Fruit fly (Drosophila melanogaster) whole organism, embryonic: ENCODE data around the gene CG7304.
A peak's percentile ranks its signal among the peaks of the same experiment; 100 is the strongest.

Source experiments
- Ada2b ChIP-seq: fragments of 200-800 bp; sonication (Bioruptor generic); IDR thresholded peaks from 2 replicates; pipeline ENCODE4 v1.3.6; 2022; ENCODE audit warnings: missing biosample characterization, missing genetic modification characterization
- Atf6 ChIP-seq: fragments of 200-800 bp; sonication (Bioruptor generic); IDR thresholded peaks from 2 replicates; pipeline ENCODE4 v1.3.6; 2022; ENCODE audit warnings: missing biosample characterization, missing genetic modification characterization
- Bgb ChIP-seq: fragments of 200-800 bp; sonication (Bioruptor generic); IDR thresholded peaks from 2 replicates; pipeline ENCODE4 v1.3.6; 2022; ENCODE audit warnings: missing biosample characterization, missing genetic modification characterization; ENCODE audit not compliant: partially characterized antibody
- CG10209 ChIP-seq: fragments of 200-800 bp; sonication (Bioruptor generic); optimal IDR thresholded peaks from 3 replicates; lab custom pipeline; 2017; ENCODE audit warnings: missing biosample characterization, mild to moderate bottlenecking, missing genetic modification characterization, missing genetic modification reagents
- CG11696 ChIP-seq: fragments of 200-800 bp; sonication (Bioruptor generic); IDR thresholded peaks from 2 replicates; pipeline ENCODE4 v1.3.6; 2022; ENCODE audit warnings: missing biosample characterization, missing genetic modification characterization
- CG1233 ChIP-seq: fragments of 200-800 bp; sonication (Bioruptor generic); optimal IDR thresholded peaks from 4 replicates; lab custom pipeline; 2018; ENCODE audit warnings: missing biosample characterization, mild to moderate bottlenecking, missing genetic modification characterization
- CG13296 ChIP-seq: fragments of 200-800 bp; sonication (Bioruptor generic); optimal IDR thresholded peaks from 3 replicates; lab custom pipeline; 2018; ENCODE audit warnings: missing biosample characterization, mild to moderate bottlenecking, missing genetic modification characterization
- CG18262 ChIP-seq: fragments of 200-800 bp; optimal IDR thresholded peaks from 3 replicates; lab custom pipeline; 2019; ENCODE audit warnings: missing biosample characterization, mild to moderate bottlenecking, missing genetic modification characterization, moderate library complexity
- CG18599 ChIP-seq: fragments of 200-800 bp; sonication (Bioruptor generic); optimal IDR thresholded peaks from 3 replicates; lab custom pipeline; 2017; ENCODE audit warnings: missing biosample characterization, missing genetic modification characterization, mild to moderate bottlenecking, moderate library complexity, missing genetic modification reagents
- CG18764 ChIP-seq: fragments of 200-800 bp; sonication (Bioruptor generic); optimal IDR thresholded peaks from 3 replicates; lab custom pipeline; 2016; ENCODE audit warnings: missing biosample characterization, missing genetic modification characterization
- CG3726 ChIP-seq: fragments of 200-800 bp; sonication (Bioruptor generic); IDR thresholded peaks from 3 replicates; pipeline ENCODE4, ENCODE4 v1.3.6; 2022; ENCODE audit warnings: missing biosample characterization, missing genetic modification characterization
- CG4282 ChIP-seq: fragments of 200-800 bp; sonication (Bioruptor generic); optimal IDR thresholded peaks from 2 replicates; lab custom pipeline; 2016; ENCODE audit warnings: missing biosample characterization, missing genetic modification characterization
- CG4328 ChIP-seq: fragments of 200-800 bp; sonication (Bioruptor generic); optimal IDR thresholded peaks from 3 replicates; lab custom pipeline; 2017; ENCODE audit warnings: missing biosample characterization, missing genetic modification reagents, missing genetic modification characterization
- CG4404 ChIP-seq: fragments of 200-800 bp; sonication (Bioruptor generic); IDR thresholded peaks from 2 replicates; pipeline ENCODE4 v1.3.6; 2022; ENCODE audit warnings: missing biosample characterization, missing genetic modification characterization
- CG6791 ChIP-seq: fragments of 200-800 bp; sonication (Bioruptor generic); IDR thresholded peaks from 3 replicates; pipeline ENCODE4 v1.3.6; 2022; ENCODE audit warnings: missing biosample characterization, missing genetic modification characterization; ENCODE audit not compliant: partially characterized antibody
- CG7372 ChIP-seq: fragments of 200-800 bp; sonication (Bioruptor generic); IDR thresholded peaks from 2 replicates; pipeline ENCODE4 v1.3.6; 2022; ENCODE audit warnings: missing biosample characterization, missing genetic modification characterization
- CG7928 ChIP-seq: fragments of 200-800 bp; sonication (Bioruptor generic); optimal IDR thresholded peaks from 2 replicates; lab custom pipeline; 2017; ENCODE audit warnings: missing biosample characterization, mild to moderate bottlenecking, missing genetic modification characterization
- CG9817 ChIP-seq: fragments of 200-800 bp; sonication (Bioruptor generic); optimal IDR thresholded peaks from 2 replicates; lab custom pipeline; 2018; ENCODE audit warnings: missing biosample characterization, mild to moderate bottlenecking, missing genetic modification characterization, moderate library complexity
- D19A ChIP-seq: fragments of 200-800 bp; optimal IDR thresholded peaks from 3 replicates; lab custom pipeline; 2019; ENCODE audit warnings: missing biosample characterization, mild to moderate bottlenecking, missing genetic modification characterization, moderate library complexity
- Dip2 ChIP-seq: fragments of 200-800 bp; sonication (Bioruptor generic); IDR thresholded peaks from 2 replicates; pipeline ENCODE4 v1.3.6; 2022; ENCODE audit warnings: missing biosample characterization, missing genetic modification characterization
- Ets65A ChIP-seq: fragments of 200-800 bp; sonication (Bioruptor generic); peaks from one replicate; lab custom pipeline; 2016; ENCODE audit warnings: missing biosample characterization, missing genetic modification characterization
- HLH3B ChIP-seq: fragments of 200-800 bp; sonication (Bioruptor generic); IDR thresholded peaks from 2 replicates; pipeline ENCODE4 v1.3.6; 2022; ENCODE audit warnings: missing biosample characterization, missing genetic modification characterization
- Nf-YA ChIP-seq: fragments of 200-800 bp; sonication (Bioruptor generic); IDR thresholded peaks from 2 replicates; pipeline ENCODE4 v1.3.6; 2022; ENCODE audit warnings: missing biosample characterization, missing genetic modification characterization
- Nf-YC ChIP-seq: fragments of 200-800 bp; optimal IDR thresholded peaks from 3 replicates; lab custom pipeline; 2019; ENCODE audit warnings: missing biosample characterization, mild to moderate bottlenecking, missing genetic modification characterization, moderate library complexity
- Pdp1 ChIP-seq, 2 experiments: fragments of 200-800 bp; sonication (Bioruptor generic); optimal IDR thresholded peaks; 3 replicates each; lab custom pipeline; 2016; ENCODE audit warnings: missing biosample characterization in 2 of 2, missing genetic modification characterization in 2 of 2, mild to moderate bottlenecking in 1 of 2, moderate library complexity in 1 of 2
- Rfx ChIP-seq: fragments of 200-800 bp; sonication (Bioruptor generic); IDR thresholded peaks from 2 replicates; pipeline ENCODE4 v1.3.6; 2022; ENCODE audit warnings: missing biosample characterization, missing genetic modification characterization
- Xrp1 ChIP-seq: fragments of 200-800 bp; sonication (Bioruptor generic); IDR thresholded peaks from 2 replicates; pipeline ENCODE4 v1.3.6; 2022; ENCODE audit warnings: missing biosample characterization, missing genetic modification characterization
- cas ChIP-seq: fragments of 200-800 bp; sonication (Bioruptor generic); IDR thresholded peaks from 2 replicates; pipeline ENCODE4 v1.3.6; 2022; ENCODE audit warnings: missing biosample characterization, missing genetic modification characterization
- eyg ChIP-seq: fragments of 200-800 bp; sonication (Bioruptor generic); optimal IDR thresholded peaks from 3 replicates; lab custom pipeline; 2016; ENCODE audit warnings: missing biosample characterization, missing genetic modification characterization
- ftz-f1 ChIP-seq: fragments of 200-800 bp; sonication (Bioruptor generic); optimal IDR thresholded peaks from 2 replicates; lab custom pipeline; 2016; ENCODE audit warnings: missing biosample characterization, missing genetic modification characterization
- gt ChIP-seq: fragments of 200-800 bp; sonication (Bioruptor generic); IDR thresholded peaks from 2 replicates; pipeline ENCODE4 v1.3.6; 2022; ENCODE audit warnings: missing biosample characterization, missing genetic modification characterization
- hbn ChIP-seq: fragments of 200-800 bp; sonication (Bioruptor generic); IDR thresholded peaks from 2 replicates; pipeline ENCODE4 v1.3.6; 2022; ENCODE audit warnings: missing biosample characterization, missing genetic modification characterization; ENCODE audit not compliant: partially characterized antibody
- her ChIP-seq: fragments of 200-800 bp; sonication (Bioruptor generic); optimal IDR thresholded peaks from 2 replicates; lab custom pipeline; 2016; ENCODE audit warnings: missing biosample characterization, missing genetic modification characterization
- insv ChIP-seq, 2 experiments: fragments of 200-800 bp; sonication (Bioruptor generic); optimal IDR thresholded peaks; 3 replicates each; lab custom pipeline; 2016 to 2018; ENCODE audit warnings: missing biosample characterization in 2 of 2, missing genetic modification characterization in 2 of 2
- kah ChIP-seq: fragments of 200-800 bp; sonication (Bioruptor generic); optimal IDR thresholded peaks from 2 replicates; lab custom pipeline; 2018; ENCODE audit warnings: missing biosample characterization, mild to moderate bottlenecking, missing genetic modification characterization
- maf-S ChIP-seq: fragments of 200-800 bp; sonication (Bioruptor generic); optimal IDR thresholded peaks from 2 replicates; lab custom pipeline; 2016; ENCODE audit warnings: missing biosample characterization, missing genetic modification characterization
- mam ChIP-seq: fragments of 200-800 bp; sonication (Bioruptor generic); optimal IDR thresholded peaks from 3 replicates; lab custom pipeline; 2016; ENCODE audit warnings: missing biosample characterization, missing genetic modification characterization
- oc ChIP-seq: fragments of 200-800 bp; sonication (Bioruptor generic); optimal IDR thresholded peaks from 2 replicates; lab custom pipeline; 2018; ENCODE audit warnings: missing biosample characterization, mild to moderate bottlenecking, missing genetic modification characterization, moderate library complexity
- salm ChIP-seq: fragments of 200-800 bp; sonication (Bioruptor generic); optimal IDR thresholded peaks from 2 replicates; lab custom pipeline; 2018; ENCODE audit warnings: missing biosample characterization, mild to moderate bottlenecking, missing genetic modification characterization
- schlank ChIP-seq: fragments of 200-800 bp; sonication (Bioruptor generic); optimal IDR thresholded peaks from 2 replicates; lab custom pipeline; 2018; ENCODE audit warnings: missing biosample characterization, mild to moderate bottlenecking, missing genetic modification characterization
- sd ChIP-seq: fragments of 200-800 bp; sonication (Bioruptor generic); optimal IDR thresholded peaks from 3 replicates; lab custom pipeline; 2018; ENCODE audit warnings: missing biosample characterization, mild to moderate bottlenecking, missing genetic modification characterization, moderate library complexity
- sens ChIP-seq: fragments of 200-800 bp; sonication (Bioruptor generic); peaks from one replicate; lab custom pipeline; 2016; ENCODE audit warnings: missing biosample characterization, missing genetic modification characterization
- sima ChIP-seq: fragments of 200-800 bp; sonication (Bioruptor generic); optimal IDR thresholded peaks from 2 replicates; lab custom pipeline; 2016; ENCODE audit warnings: missing biosample characterization, missing genetic modification characterization
- sob ChIP-seq: fragments of 200-800 bp; sonication (Bioruptor generic); IDR thresholded peaks from 2 replicates; pipeline ENCODE4 v1.3.6; 2022; ENCODE audit warnings: missing biosample characterization, missing genetic modification characterization
- sqz ChIP-seq: fragments of 200-800 bp; sonication (Bioruptor generic); optimal IDR thresholded peaks from 3 replicates; lab custom pipeline; 2018; ENCODE audit warnings: missing biosample characterization, mild to moderate bottlenecking, missing genetic modification characterization
- tll ChIP-seq, 2 experiments: fragments of 200-800 bp in 1 of 2; fragments of >200 bp in 1 of 2; sonication (Bioruptor generic) in 1 of 2; optimal IDR thresholded peaks; 2 replicates each; lab custom pipeline; 2017 to 2019; ENCODE audit warnings: missing biosample characterization in 2 of 2, missing genetic modification characterization in 2 of 2, mild to moderate bottlenecking in 1 of 2, moderate library complexity in 1 of 2
- tx ChIP-seq: fragments of 200-800 bp; sonication (Bioruptor generic); optimal IDR thresholded peaks from 2 replicates; lab custom pipeline; 2016; ENCODE audit warnings: missing biosample characterization, missing genetic modification characterization
- wek ChIP-seq: fragments of 200-800 bp; sonication (Bioruptor generic); optimal IDR thresholded peaks from 3 replicates; lab custom pipeline; 2018; ENCODE audit warnings: missing biosample characterization, mild to moderate bottlenecking, missing genetic modification characterization, moderate library complexity
- zfh1 ChIP-seq: fragments of 200-800 bp; sonication (Bioruptor generic); IDR thresholded peaks from 3 replicates; pipeline ENCODE4 v1.3.6; 2022; ENCODE audit warnings: missing biosample characterization, missing genetic modification characterization

CG7304 gene

dm6 chr3L:15636978-15637377 is 42.5 kb upstream of the CG7304 start (continued):
- TF ChIP-seq Bgb (GFP tag; lab: Robert Waterston, UW): no peak
- TF ChIP-seq CG7372 (GFP tag; lab: Robert Waterston, UW): no peak
- TF ChIP-seq sqz (GFP tag; lab: Kevin White, UChicago): peak; percentile 35
- TF ChIP-seq Dip2 (GFP tag; lab: Robert Waterston, UW): no peak
- TF ChIP-seq Nf-YC (tag; lab: Kevin White, UChicago): no peak

dm6 chr3L:15637618-15638017 is 41.9 kb upstream of the CG7304 start:
- TF ChIP-seq wek (GFP tag; lab: Kevin White, UChicago) (peak; percentile 28), sd (tag; lab: Kevin White, UChicago) (peak; percentile 17), Ets65A (peak; percentile 52), zfh1 (GFP tag; lab: Robert Waterston, UW) (no peak), Xrp1 (peak; percentile 39), tx (no peak)
- TF ChIP-seq, all 482 proteins: peak for 4

dm6 chr3L:15638524-15638923 is 41.0 kb upstream of the CG7304 start:
- TF ChIP-seq sens (GFP tag; lab: Kevin White, UChicago) (no peak), Nf-YA (GFP tag; lab: Robert Waterston, UW) (no peak), CG4328 (GFP tag; lab: Kevin White, UChicago) (no peak), gt (GFP tag; lab: Robert Waterston, UW) (no peak), oc (tag; lab: Kevin White, UChicago) (peak; percentile 39), cas (no peak), CG4282 (GFP tag; lab: Kevin White, UChicago) (no peak), CG18764 (no peak), HLH3B (GFP tag; lab: Robert Waterston, UW) (no peak), CG18599 (no peak), schlank (no peak), CG1233 (GFP tag; lab: Kevin White, UChicago) (no peak), Atf6 (GFP tag; lab: Robert Waterston, UW) (no peak), D19A (no peak), CG9817 (tag; lab: Kevin White, UChicago) (no peak), CG10209 (GFP tag; lab: Kevin White, UChicago) (no peak), salm (tag; lab: Kevin White, UChicago) (no peak), CG4404 (GFP tag; lab: Robert Waterston, UW) (no peak), Rfx (GFP tag; lab: Robert Waterston, UW) (no peak), insv (GFP tag; optimal IDR thresholded peaks at IDR 0.05; lab: Kevin White, UChicago) (no peak), CG18262 (no peak), maf-S (no peak), Ada2b (GFP tag; lab: Robert Waterston, UW) (no peak), hbn (GFP tag; lab: Robert Waterston, UW) (no peak), CG7928 (GFP tag; lab: Kevin White, UChicago) (no peak), sima (GFP tag; lab: Kevin White, UChicago) (no peak), eyg (GFP tag; lab: Kevin White, UChicago) (no peak), mam (no peak), her (GFP tag; lab: Kevin White, UChicago) (no peak), sob (GFP tag; lab: Robert Waterston, UW) (no peak), CG6791 (0 out of 3 replicates have a peak, but pooled peaks have one; percentile 4), CG11696 (GFP tag; lab: Robert Waterston, UW) (0 out of 2 replicates have a peak, but pooled peaks have one; percentile 8), CG3726 (GFP tag; lab: Robert Waterston, UW) (no peak), CG13296 (GFP tag; lab: Kevin White, UChicago) (no peak), kah (GFP tag; lab: Kevin White, UChicago) (no peak), tll (GFP tag; optimal IDR thresholded peaks at IDR 0.05; lab: Kevin White, UChicago) (peak in 1 of 2 experiments; percentile 81), ftz-f1 (GFP tag; lab: Kevin White, UChicago) (no peak), Pdp1 (GFP tag; optimal IDR thresholded peaks at IDR 0.05; lab: Kevin White, UChicago) (peak in 1 of 2 experiments; percentile 64)
